Worm (Caenorhabditis elegans) whole organism, young adult: ENCODE data around the gene msp-63.

Experiments used
- C17E4.6 ChIP-seq: fragments of 200-800 bp; sonication (Bioruptor generic); IDR thresholded peaks from 2 replicates; pipeline ENCODE4 v1.3.6; 2022; ENCODE audit warnings: missing genetic modification reagents, missing genetic modification characterization, missing compliant biosample characterization
- F23B12.7 ChIP-seq: sonication (generic microtip); optimal IDR thresholded peaks from 2 replicates; lab custom pipeline; 2017; ENCODE audit warnings: missing genetic modification characterization, mild to moderate bottlenecking, missing compliant biosample characterization, antibody characterized with exemption, moderate library complexity; ENCODE audit not compliant: insufficient read depth
- F37B4.10 ChIP-seq: fragments of 200-800 bp; sonication (Bioruptor generic); IDR thresholded peaks from 2 replicates; pipeline ENCODE4 v1.3.6; 2022; ENCODE audit warnings: missing genetic modification characterization, missing compliant biosample characterization
- F39B2.1 ChIP-seq: fragments of 200-800 bp; sonication (Bioruptor generic); IDR thresholded peaks from 2 replicates; pipeline ENCODE4 v1.3.6; 2022; ENCODE audit warnings: missing genetic modification reagents, missing genetic modification characterization, missing compliant biosample characterization
- F49E8.2 ChIP-seq: sonication (generic microtip); optimal IDR thresholded peaks from 3 replicates; lab custom pipeline; 2017; ENCODE audit warnings: missing genetic modification characterization, mild to moderate bottlenecking, missing compliant biosample characterization, antibody characterized with exemption, moderate library complexity; ENCODE audit not compliant: insufficient read depth
- F52B5.7 ChIP-seq: sonication (generic microtip); optimal IDR thresholded peaks from 2 replicates; lab custom pipeline; 2016; ENCODE audit warnings: mild to moderate bottlenecking, missing genetic modification characterization, missing compliant biosample characterization
- K11D2.4 ChIP-seq: fragments of 200-800 bp; sonication (Bioruptor generic); IDR thresholded peaks from 2 replicates; pipeline ENCODE4 v1.3.6; 2022; ENCODE audit warnings: missing genetic modification reagents, missing genetic modification characterization, missing compliant biosample characterization
- Y53G8AR.9 ChIP-seq: fragments of 200-800 bp; sonication (Bioruptor generic); conservative IDR thresholded peaks from 2 replicates; pipeline ENCODE4 v1.3.6; 2022; ENCODE audit warnings: missing genetic modification reagents, missing genetic modification characterization, missing compliant biosample characterization
- Y95B8A.8 ChIP-seq: fragments of 200-800 bp; sonication (Bioruptor generic); IDR thresholded peaks from 2 replicates; pipeline ENCODE4 v1.3.6; 2022; ENCODE audit warnings: missing genetic modification reagents, missing genetic modification characterization, missing compliant biosample characterization
- akir-1 ChIP-seq: fragments of 200-800 bp; sonication (Bioruptor generic); optimal IDR thresholded peaks from 2 replicates; lab custom pipeline; 2018; ENCODE audit warnings: mild to moderate bottlenecking, missing genetic modification characterization, moderate library complexity, missing compliant biosample characterization
- athp-1 ChIP-seq: sonication (generic microtip); optimal IDR thresholded peaks from 2 replicates; lab custom pipeline; 2017; ENCODE audit warnings: mild to moderate bottlenecking, missing genetic modification characterization, missing compliant biosample characterization
- attf-3 ChIP-seq: fragments of 200-800 bp; sonication (Bioruptor generic); conservative IDR thresholded peaks from 2 replicates; pipeline ENCODE4 v1.3.6; 2022; ENCODE audit warnings: missing genetic modification reagents, missing genetic modification characterization, missing compliant biosample characterization
- bed-1 ChIP-seq: fragments of 200-800 bp; sonication (Bioruptor generic); IDR thresholded peaks from 2 replicates; pipeline ENCODE4 v1.3.6; 2022; ENCODE audit warnings: missing genetic modification reagents, missing genetic modification characterization, missing compliant biosample characterization
- ceh-27 ChIP-seq: fragments of 200-800 bp; sonication (Bioruptor generic); optimal IDR thresholded peaks from 2 replicates; lab custom pipeline; 2018; ENCODE audit warnings: mild to moderate bottlenecking, missing genetic modification characterization, moderate library complexity, missing compliant biosample characterization
- ceh-91 ChIP-seq: fragments of 200-800 bp; sonication (Bioruptor generic); IDR thresholded peaks from 2 replicates; pipeline ENCODE4 v1.3.6; 2022; ENCODE audit warnings: missing genetic modification reagents, missing genetic modification characterization, missing compliant biosample characterization
- egrh-3 ChIP-seq: fragments of 200-800 bp; sonication (Bioruptor generic); IDR thresholded peaks from 2 replicates; pipeline ENCODE4 v1.3.6; 2022; ENCODE audit warnings: missing genetic modification reagents, missing genetic modification characterization, missing compliant biosample characterization
- ets-4 ChIP-seq: fragments of 200-800 bp; sonication (Bioruptor generic); optimal IDR thresholded peaks from 2 replicates; lab custom pipeline; 2018; ENCODE audit warnings: mild to moderate bottlenecking, missing genetic modification characterization, missing compliant biosample characterization
- fkh-3 ChIP-seq: sonication (generic microtip); optimal IDR thresholded peaks from 2 replicates; lab custom pipeline; 2016; ENCODE audit warnings: mild to moderate bottlenecking, missing genetic modification characterization, missing compliant biosample characterization
- him-1 ChIP-seq: sonication (generic microtip); optimal IDR thresholded peaks from 2 replicates; lab custom pipeline; 2016; ENCODE audit warnings: missing genotype, missing genetic modification reagents, missing genetic modification characterization, missing compliant biosample characterization
- hlh-12 ChIP-seq: sonication (generic microtip); optimal IDR thresholded peaks from 2 replicates; lab custom pipeline; 2016; ENCODE audit warnings: missing genetic modification characterization, missing compliant biosample characterization
- hlh-26 ChIP-seq: fragments of 200-800 bp; sonication (Bioruptor generic); conservative IDR thresholded peaks from 2 replicates; pipeline ENCODE4 v1.3.6; 2022; ENCODE audit warnings: missing genetic modification reagents, missing genetic modification characterization, missing compliant biosample characterization
- hmg-1.2 ChIP-seq: fragments of 200-800 bp; sonication (Bioruptor generic); IDR thresholded peaks from 2 replicates; pipeline ENCODE4 v1.3.6; 2022; ENCODE audit warnings: missing genetic modification reagents, missing genetic modification characterization, missing compliant biosample characterization
- let-526 ChIP-seq: fragments of 200-800 bp; sonication (Bioruptor generic); IDR thresholded peaks from 2 replicates; pipeline ENCODE4 v1.3.6; 2022; ENCODE audit warnings: missing genetic modification reagents, missing genetic modification characterization, missing compliant biosample characterization
- let-607 ChIP-seq, 2 experiments: fragments of 200-800 bp in 1 of 2; sonication (Bioruptor generic) in 1 of 2; sonication (generic microtip) in 1 of 2; optimal IDR thresholded peaks; 2 replicates each; lab custom pipeline; 2016 to 2018; ENCODE audit warnings: mild to moderate bottlenecking in 2 of 2, missing compliant biosample characterization in 2 of 2, missing genetic modification characterization in 2 of 2, moderate library complexity in 2 of 2, missing genotype in 1 of 2
- lir-1 ChIP-seq: fragments of 200-800 bp; sonication (Bioruptor generic); conservative IDR thresholded peaks from 2 replicates; pipeline ENCODE4 v1.3.6; 2022; ENCODE audit warnings: missing genetic modification reagents, missing genetic modification characterization, missing compliant biosample characterization
- madf-6 ChIP-seq: fragments of 200-800 bp; sonication (Bioruptor generic); IDR thresholded peaks from 2 replicates; pipeline ENCODE4 v1.3.6; 2022; ENCODE audit warnings: missing genetic modification reagents, missing genetic modification characterization, missing compliant biosample characterization
- madf-8 ChIP-seq: fragments of 200-800 bp; sonication (Bioruptor generic); conservative IDR thresholded peaks from 2 replicates; pipeline ENCODE4 v1.3.6; 2022; ENCODE audit warnings: missing genetic modification reagents, missing genetic modification characterization, missing compliant biosample characterization
- snpc-1.3 ChIP-seq: sonication (generic microtip); optimal IDR thresholded peaks from 2 replicates; lab custom pipeline; 2017; ENCODE audit warnings: missing genetic modification characterization, mild to moderate bottlenecking, missing compliant biosample characterization, antibody characterized with exemption, moderate library complexity, missing genotype, missing genetic modification reagents; ENCODE audit not compliant: insufficient read depth
- snpc-4 ChIP-seq, 5 experiments: fragments of 150-350 bp in 1 of 5; sonication (generic microtip) in 4 of 5; optimal IDR thresholded peaks; 2 replicates each; lab custom pipeline; 2014 to 2018; ENCODE audit warnings: missing genetic modification characterization in 5 of 5, missing biosample characterization in 3 of 5, antibody characterized with exemption in 2 of 5, mild to moderate bottlenecking in 2 of 5, missing compliant biosample characterization in 2 of 5, missing genotype in 2 of 5, moderate library complexity in 2 of 5, missing genetic modification reagents in 1 of 5
- sptf-2 ChIP-seq: fragments of 200-800 bp; sonication (Bioruptor generic); optimal IDR thresholded peaks from 2 replicates; lab custom pipeline; 2018; ENCODE audit warnings: mild to moderate bottlenecking, missing genetic modification characterization, missing compliant biosample characterization
- tbp1 ChIP-seq: fragments of 200-800 bp; sonication (Bioruptor generic); optimal IDR thresholded peaks from 2 replicates; lab custom pipeline; 2018; ENCODE audit warnings: mild to moderate bottlenecking, missing genetic modification characterization, missing compliant biosample characterization
- tbx-9 ChIP-seq: sonication (generic microtip); optimal IDR thresholded peaks from 2 replicates; lab custom pipeline; 2016; ENCODE audit warnings: borderline replicate concordance, missing genetic modification characterization, inconsistent platforms, missing compliant biosample characterization
- tlf-1 ChIP-seq: fragments of 200-800 bp; sonication (Bioruptor generic); optimal IDR thresholded peaks from 2 replicates; lab custom pipeline; 2018; ENCODE audit warnings: mild to moderate bottlenecking, missing genetic modification characterization, missing compliant biosample characterization
- unc-130 ChIP-seq: sonication (generic microtip); optimal IDR thresholded peaks from 2 replicates; lab custom pipeline; 2016; ENCODE audit warnings: missing genetic modification reagents, missing genetic modification characterization, missing compliant biosample characterization
- unc-62 ChIP-seq: fragments of 150-350 bp; optimal IDR thresholded peaks from 2 replicates; lab custom pipeline; 2014; ENCODE audit warnings: missing biosample characterization, missing genetic modification reagents, missing genetic modification characterization
- xnd-1 ChIP-seq: sonication (generic microtip); optimal IDR thresholded peaks from 2 replicates; lab custom pipeline; 2016; ENCODE audit warnings: missing genotype, missing genetic modification reagents, missing genetic modification characterization, missing compliant biosample characterization
- ztf-6 ChIP-seq: fragments of 200-800 bp; sonication (Bioruptor generic); IDR thresholded peaks from 2 replicates; pipeline ENCODE4 v1.3.6; 2022; ENCODE audit warnings: missing genetic modification reagents, missing genetic modification characterization, missing compliant biosample characterization

msp-63 gene

DNA sequence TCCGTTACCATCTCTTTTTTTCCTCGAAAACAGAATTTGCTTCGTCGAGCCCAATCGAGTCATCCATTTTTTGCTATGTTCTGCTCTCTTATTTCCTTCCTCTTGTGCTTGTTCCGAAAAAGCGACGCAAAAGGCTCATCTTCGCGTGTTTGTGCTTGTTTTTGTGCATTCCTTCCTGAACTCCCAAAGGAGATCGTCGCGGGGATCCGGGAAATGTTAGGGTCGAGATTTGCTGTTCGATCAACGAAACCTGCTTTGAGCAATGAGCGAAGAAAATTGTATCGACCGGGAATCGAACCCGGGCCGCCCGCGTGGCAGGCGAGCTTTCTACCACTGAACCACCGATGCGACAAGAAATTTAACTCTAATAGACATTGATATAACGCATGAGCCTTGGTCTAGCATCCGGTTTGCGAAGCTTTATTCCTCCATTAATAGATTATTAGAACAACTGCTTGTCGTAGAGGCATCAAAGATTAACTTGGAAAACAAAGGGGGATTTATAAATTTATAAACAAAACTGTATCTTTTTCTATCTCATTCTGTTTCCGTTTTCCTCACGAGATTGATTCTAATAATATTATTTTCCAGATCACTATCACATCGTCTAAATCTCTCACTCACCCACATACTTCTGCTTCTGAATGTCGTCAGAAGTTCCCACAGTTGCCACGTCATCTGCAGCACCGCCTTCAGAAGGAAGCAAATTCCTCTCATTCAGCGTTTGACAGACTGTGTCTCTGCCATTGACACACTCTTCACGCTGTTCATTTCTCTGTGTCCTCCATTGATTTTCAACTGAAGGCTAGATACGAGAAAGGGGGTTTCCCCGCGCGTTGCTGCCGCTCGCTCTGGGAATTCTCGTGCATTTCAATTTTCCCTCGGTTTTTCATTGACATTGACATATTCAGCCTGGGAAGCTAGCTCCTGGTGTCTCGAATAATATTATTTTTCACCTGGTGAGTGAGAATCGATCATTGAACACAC lies 15.0 kb downstream of the msp-63 start, which contains the start of gene K05F1.6 (continued):
- TF ChIP-seq egrh-3 (GFP tag; lab: Robert Waterston, UW), result peak; percentile 49; the same call in 1 of the 2 replicates
- 0 out of 2 replicates have a peak, but pooled peaks have one; percentile 43 for TF ChIP-seq ztf-6 (GFP tag; lab: Robert Waterston, UW)
- TF ChIP-seq hlh-26 (GFP tag; lab: Robert Waterston, UW), result no peak
- TF ChIP-seq Y95B8A.8 (GFP tag; lab: Robert Waterston, UW), result peak; percentile 70
- TF ChIP-seq bed-1 (GFP tag; lab: Robert Waterston, UW), result no peak
- 0 out of 2 replicates have a peak, but pooled peaks have one; percentile 18 for TF ChIP-seq F39B2.1 (GFP tag; lab: Robert Waterston, UW)
- peak; percentile 93 for TF ChIP-seq F23B12.7 (tag; lab: Kevin White, UChicago)
- TF ChIP-seq snpc-4 (GFP tag; optimal IDR thresholded peaks at IDR 0.05; lab: Kevin White, UChicago), result peak; percentile 55
- TF ChIP-seq snpc-4 (tag; optimal IDR thresholded peaks at IDR 0.05; lab: Kevin White, UChicago), result peak in 3 of 4 experiments; percentile 76 to 81 (median 77)
- 0 out of 2 replicates have a peak, but pooled peaks have one; percentile 12 for TF ChIP-seq lir-1 (GFP tag; lab: Robert Waterston, UW)
- no peak for TF ChIP-seq akir-1
- TF ChIP-seq xnd-1, result peak; percentile 39
- peak; percentile 50 for TF ChIP-seq unc-130 (GFP tag; lab: Kevin White, UChicago)
- TF ChIP-seq let-526 (GFP tag; lab: Robert Waterston, UW), result peak; percentile 67; the same call in 1 of the 2 replicates
- TF ChIP-seq K11D2.4 (GFP tag; lab: Robert Waterston, UW), result no peak
- TF ChIP-seq madf-6 (GFP tag; lab: Robert Waterston, UW), result peak; percentile 69
- TF ChIP-seq ceh-27, result peak; percentile 44
- no peak for TF ChIP-seq unc-62 (GFP tag; lab: Kevin White, UChicago)
- TF ChIP-seq Y53G8AR.9, result peak; percentile 77; the same call in 1 of the 2 replicates
- no peak for TF ChIP-seq F37B4.10
- peak; percentile 23 for TF ChIP-seq tlf-1 (GFP tag; lab: Kevin White, UChicago)
- peak; percentile 57 for TF ChIP-seq ceh-91

DNA sequence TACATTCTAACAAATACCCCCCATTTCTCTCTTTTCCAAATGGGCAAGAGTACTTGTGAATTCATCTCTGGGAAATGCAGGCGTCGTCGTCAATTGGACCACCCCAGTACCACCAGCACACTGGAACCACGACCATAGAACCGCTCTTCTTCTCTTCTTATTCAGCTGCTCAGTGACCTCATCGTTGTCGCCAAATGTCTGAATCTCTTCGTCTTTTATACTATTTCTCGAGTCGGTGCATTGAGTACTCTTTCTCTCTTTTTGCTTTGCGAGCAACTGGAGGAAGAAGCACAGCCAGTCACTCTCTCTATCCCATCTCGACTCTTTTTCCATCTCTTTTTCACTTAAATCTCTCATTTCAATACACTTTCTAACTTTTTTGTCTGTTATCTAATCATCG lies 17.4 kb downstream of the msp-63 start:
- TF ChIP-seq hlh-12 (tag; lab: Kevin White, UChicago) (no peak), hmg-1.2 (GFP tag; lab: Robert Waterston, UW) (peak; percentile 50; the same call in 1 of the 2 replicates), ceh-27 (peak; percentile 7)

DNA sequence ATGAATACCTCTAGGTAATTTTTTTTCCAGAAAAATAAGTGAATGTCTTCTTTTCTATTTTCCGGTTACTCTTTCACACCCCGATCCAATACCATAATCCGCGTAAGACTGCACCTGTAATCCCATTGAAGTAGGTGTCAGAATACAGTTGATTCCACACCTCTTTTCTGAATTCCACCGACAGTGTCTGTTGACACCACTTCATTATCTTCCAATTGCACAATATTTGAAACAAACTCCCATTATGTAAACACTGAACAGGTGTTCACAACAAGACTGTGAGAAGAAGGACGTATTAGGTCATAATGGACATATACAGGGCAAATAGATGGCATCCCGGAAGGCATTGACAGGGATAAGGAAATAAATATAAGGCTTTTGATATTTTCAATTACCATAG lies 19.9 kb downstream of the msp-63 start:
- TF ChIP-seq him-1 (tag; lab: Kevin White, UChicago) (no peak), ets-4 (GFP tag; lab: Kevin White, UChicago) (no peak), fkh-3 (tag; lab: Kevin White, UChicago) (no peak), madf-8 (GFP tag; lab: Robert Waterston, UW) (no peak), tbp1 (GFP tag; lab: Kevin White, UChicago) (no peak), egrh-3 (GFP tag; lab: Robert Waterston, UW) (no peak), let-607 (tag; optimal IDR thresholded peaks at IDR 0.05; lab: Kevin White, UChicago) (no peak), F52B5.7 (tag; lab: Kevin White, UChicago) (no peak), F49E8.2 (tag; lab: Kevin White, UChicago) (no peak), attf-3 (GFP tag; lab: Robert Waterston, UW) (no peak), C17E4.6 (GFP tag; lab: Robert Waterston, UW) (no peak), athp-1 (no peak), snpc-1.3 (tag; lab: Kevin White, UChicago) (no peak), sptf-2 (GFP tag; lab: Kevin White, UChicago) (no peak), tbx-9 (tag; lab: Kevin White, UChicago) (no peak)
